Fruit fly (Drosophila melanogaster): ENCODE results near the gene bif.

The bif gene

dm6 chrX:11714529-11715262, 35.9 kb downstream of the bif start (continued):
- TF ChIP-seq Chrac-16 (GFP tag; optimal IDR thresholded peaks at IDR 0.05), result peak; percentile 7
- peak; percentile 73 for TF ChIP-seq CG10543 (GFP tag; optimal IDR thresholded peaks at IDR 0.05)
- TF ChIP-seq NFAT (GFP tag; IDR thresholded peaks at IDR 0.05), result peak; percentile 62; the same call in 1 of the 2 replicates
- TF ChIP-seq CG2875 (GFP tag; optimal IDR thresholded peaks at IDR 0.05), result peak; percentile 40
- TF ChIP-seq C15 (GFP tag; IDR thresholded peaks at IDR 0.05), result no peak
- peak; percentile 67 for TF ChIP-seq Nf-YC (tag; optimal IDR thresholded peaks at IDR 0.05)
- peak; percentile 35 for TF ChIP-seq CG3281 (GFP tag; optimal IDR thresholded peaks at IDR 0.05)
- TF ChIP-seq BEAF-32 (GFP tag; optimal IDR thresholded peaks at IDR 0.05), result peak; percentile 61
- TF ChIP-seq CG34376 (GFP tag; optimal IDR thresholded peaks at IDR 0.05), result peak; percentile 31
- no peak for TF ChIP-seq zf30C (GFP tag; optimal IDR thresholded peaks at IDR 0.05)
- peak; percentile 66 for TF ChIP-seq Mrtf (GFP tag; IDR thresholded peaks at IDR 0.05)
- TF ChIP-seq tio (GFP tag; optimal IDR thresholded peaks at IDR 0.05), result no peak
- no peak for TF ChIP-seq CG12155 (GFP tag; optimal IDR thresholded peaks at IDR 0.05)
- peak; percentile 59 for TF ChIP-seq ap (GFP tag; IDR thresholded peaks at IDR 0.05)
- TF ChIP-seq CHES-1-like (GFP tag; optimal IDR thresholded peaks at IDR 0.05), result peak; percentile 89
- TF ChIP-seq CG8765 (GFP tag; IDR thresholded peaks at IDR 0.05), result peak; percentile 43; the same call in 1 of the 2 replicates
- TF ChIP-seq crol (GFP tag; IDR thresholded peaks at IDR 0.05), result no peak
- TF ChIP-seq CG4404 (GFP tag; IDR thresholded peaks at IDR 0.05), result peak; percentile 65
- peak; percentile 14; the same call in 1 of the 2 replicates for TF ChIP-seq Scr (GFP tag; IDR thresholded peaks at IDR 0.05; ENCODE audit: partially characterized antibody)
- TF ChIP-seq HmgD (GFP tag; optimal IDR thresholded peaks at IDR 0.05), result no peak
- peak; percentile 21; the same call in 1 of the 2 replicates for TF ChIP-seq Dref (GFP tag; IDR thresholded peaks at IDR 0.05)
- peak; percentile 50 for TF ChIP-seq lilli (GFP tag; optimal IDR thresholded peaks at IDR 0.05)
- TF ChIP-seq jumu (GFP tag; optimal IDR thresholded peaks at IDR 0.05), result peak; percentile 87
- TF ChIP-seq Neu2 (GFP tag; optimal IDR thresholded peaks at IDR 0.05; ENCODE audit: borderline replicate concordance), result peak; percentile 3
- no peak for TF ChIP-seq sima (GFP tag; optimal IDR thresholded peaks at IDR 0.05)
- peak; percentile 54 for TF ChIP-seq CG3838 (GFP tag; optimal IDR thresholded peaks at IDR 0.05)
- TF ChIP-seq ttk (GFP tag; IDR thresholded peaks at IDR 0.05), result peak; percentile 47; the same call in 1 of the 2 replicates
- no peak for TF ChIP-seq tna (GFP tag; IDR thresholded peaks at IDR 0.05; ENCODE audit: partially characterized antibody)
- TF ChIP-seq CG10979 (tag; optimal IDR thresholded peaks at IDR 0.05), result peak; percentile 32
- TF ChIP-seq CTCF (GFP tag; optimal IDR thresholded peaks at IDR 0.05), result peak; percentile 84
- TF ChIP-seq al (GFP tag; IDR thresholded peaks at IDR 0.05), result peak; percentile 71
- TF ChIP-seq D (optimal IDR thresholded peaks at IDR 0.05), result peak; percentile 29
- TF ChIP-seq D (GFP tag; optimal IDR thresholded peaks at IDR 0.05), result peak; percentile 0
- TF ChIP-seq CG1602 (GFP tag; optimal IDR thresholded peaks at IDR 0.05), result no peak
- TF ChIP-seq NC2β (GFP tag; optimal IDR thresholded peaks at IDR 0.05), result peak; percentile 23
- TF ChIP-seq Ets97D (GFP tag; optimal IDR thresholded peaks at IDR 0.05), result peak; percentile 18
- peak; percentile 66 for TF ChIP-seq unpg (GFP tag; optimal IDR thresholded peaks at IDR 0.05)
- peak; percentile 57 for TF ChIP-seq ara (GFP tag; IDR thresholded peaks at IDR 0.05)
- peak; percentile 64 for TF ChIP-seq schlank (tag; optimal IDR thresholded peaks at IDR 0.05)
- TF ChIP-seq Xrp1 (GFP tag; IDR thresholded peaks at IDR 0.05), result peak; percentile 56
- TF ChIP-seq bsh (GFP tag; optimal IDR thresholded peaks at IDR 0.05), result peak in 1 of 2 experiments; percentile 44
- TF ChIP-seq slp2 (GFP tag; optimal IDR thresholded peaks at IDR 0.05), result peak; percentile 64
- peak; percentile 1 for TF ChIP-seq CG6765 (GFP tag; optimal IDR thresholded peaks at IDR 0.05)
- TF ChIP-seq Dfd (GFP tag; optimal IDR thresholded peaks at IDR 0.05), result no peak
- peak; percentile 37 to 49 for TF ChIP-seq dpn (GFP tag; optimal IDR thresholded peaks at IDR 0.05)
- peak; percentile 59; the same call in 1 of the 2 replicates for TF ChIP-seq onecut (GFP tag; IDR thresholded peaks at IDR 0.05)
- peak; percentile 78 for TF ChIP-seq CG11398 (GFP tag; optimal IDR thresholded peaks at IDR 0.05)
- peak; percentile 14 for TF ChIP-seq vfl (GFP tag; optimal IDR thresholded peaks at IDR 0.05)
- peak; percentile 60 for TF ChIP-seq phol (tag; optimal IDR thresholded peaks at IDR 0.05)
- TF ChIP-seq MESR4 (GFP tag; optimal IDR thresholded peaks at IDR 0.05), result peak; percentile 37

Measured in whole organism, embryonic.